Worm (Caenorhabditis elegans): ENCODE measurements around the gene zip-2.

DNA sequence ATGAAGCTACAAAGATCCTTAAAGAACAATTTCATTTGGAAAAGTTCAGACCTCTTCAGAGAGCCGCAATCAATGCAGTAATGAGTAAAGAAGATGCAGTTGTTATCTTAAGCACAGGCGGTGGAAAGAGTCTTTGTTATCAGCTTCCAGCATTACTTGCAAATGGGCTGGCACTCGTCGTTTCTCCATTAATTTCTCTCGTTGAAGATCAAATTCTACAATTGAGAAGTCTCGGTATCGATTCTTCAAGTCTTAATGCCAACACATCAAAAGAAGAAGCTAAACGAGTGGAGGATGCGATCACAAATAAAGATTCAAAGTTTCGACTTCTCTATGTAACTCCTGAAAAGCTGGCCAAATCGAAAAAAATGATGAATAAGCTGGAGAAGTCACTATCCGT, 24.1 kb downstream of the zip-2 start:
- no peak for TF ChIP-seq unc-39 (tag; optimal IDR thresholded peaks at IDR 0.05)
- no peak for TF ChIP-seq nhr-28 (tag; optimal IDR thresholded peaks at IDR 0.05)
- TF ChIP-seq snpc-4 (tag; optimal IDR thresholded peaks at IDR 0.05) = no peak

Measured in whole organism, L4 larva.